Fruit fly (Drosophila melanogaster): ENCODE results near the gene CG32982.

Gene CG32982

DNA sequence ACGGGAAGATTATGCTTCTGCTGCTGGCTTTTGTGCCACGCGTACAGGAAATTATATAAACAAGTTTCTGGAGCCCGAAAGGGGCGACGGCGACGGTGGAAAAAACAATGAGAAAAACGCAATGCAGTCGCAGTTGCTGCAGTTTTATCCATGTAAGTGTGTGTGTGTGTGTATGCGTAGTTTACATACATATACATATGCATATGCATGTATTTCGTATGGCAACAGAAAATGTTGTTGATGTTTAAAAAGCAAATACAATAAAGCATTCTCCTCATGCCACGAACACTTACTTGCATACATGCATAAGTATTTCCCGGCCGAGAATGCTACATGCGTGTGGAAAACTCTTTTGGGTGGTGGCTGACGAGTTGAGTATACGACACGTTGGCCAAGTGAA lies 64.7 kb downstream of the CG32982 start (continued):
- TF ChIP-seq CG7556 (GFP tag; optimal IDR thresholded peaks at IDR 0.05) = peak; percentile 15
- no peak for TF ChIP-seq lmd (GFP tag; IDR thresholded peaks at IDR 0.05)
- no peak for TF ChIP-seq CG4854 (GFP tag; optimal IDR thresholded peaks at IDR 0.05)
- TF ChIP-seq HLHmδ (GFP tag; optimal IDR thresholded peaks at IDR 0.05) = peak; percentile 28
- peak; percentile 57 for TF ChIP-seq ac (GFP tag; optimal IDR thresholded peaks at IDR 0.05)
- peak; percentile 10 for TF ChIP-seq Deaf1 (tag; optimal IDR thresholded peaks at IDR 0.05)
- peak; percentile 38 for TF ChIP-seq CG1792 (GFP tag; optimal IDR thresholded peaks at IDR 0.05)
- TF ChIP-seq D (optimal IDR thresholded peaks at IDR 0.05) = no peak
- peak; percentile 61 for TF ChIP-seq D (GFP tag; optimal IDR thresholded peaks at IDR 0.05)
- no peak for TF ChIP-seq CG6765 (GFP tag; optimal IDR thresholded peaks at IDR 0.05)
- peak; percentile 16 for TF ChIP-seq Nf-YB (GFP tag; optimal IDR thresholded peaks at IDR 0.05)
- TF ChIP-seq prd (optimal IDR thresholded peaks at IDR 0.05) = no peak
- 0 out of 3 replicates have a peak, but pooled peaks have one; percentile 12 for TF ChIP-seq prd (GFP tag; IDR thresholded peaks at IDR 0.05)
- TF ChIP-seq unpg (GFP tag; optimal IDR thresholded peaks at IDR 0.05) = peak; percentile 40
- TF ChIP-seq nau (GFP tag; optimal IDR thresholded peaks at IDR 0.05) = peak; percentile 48
- peak; percentile 34; the same call in 1 of the 2 replicates for TF ChIP-seq Drgx (GFP tag; IDR thresholded peaks at IDR 0.05)
- peak; percentile 91 for TF ChIP-seq fd64A (GFP tag; optimal IDR thresholded peaks at IDR 0.05)
- no peak for TF ChIP-seq CG10321 (GFP tag; IDR thresholded peaks at IDR 0.05)
- TF ChIP-seq Max (GFP tag; optimal IDR thresholded peaks at IDR 0.05) = no peak
- peak; percentile 30 for TF ChIP-seq lab (GFP tag; optimal IDR thresholded peaks at IDR 0.05)
- no peak for TF ChIP-seq CG16815 (GFP tag; optimal IDR thresholded peaks at IDR 0.05)
- TF ChIP-seq unc-4 (GFP tag; IDR thresholded peaks at IDR 0.05; ENCODE audit: partially characterized antibody) = no peak
- TF ChIP-seq CG11247 (GFP tag; IDR thresholded peaks at IDR 0.05) = no peak
- peak; percentile 44 for TF ChIP-seq onecut (GFP tag; IDR thresholded peaks at IDR 0.05)
- TF ChIP-seq CG8388 (GFP tag; optimal IDR thresholded peaks at IDR 0.05) = peak; percentile 25
- peak; percentile 67 for TF ChIP-seq zfh1 (GFP tag; IDR thresholded peaks at IDR 0.05)
- TF ChIP-seq CG3407 (GFP tag; optimal IDR thresholded peaks at IDR 0.05) = peak; percentile 84
- no peak for TF ChIP-seq cato (GFP tag; optimal IDR thresholded peaks at IDR 0.05; ENCODE audit: borderline replicate concordance)
- TF ChIP-seq nmo (GFP tag; optimal IDR thresholded peaks at IDR 0.05) = peak; percentile 7
- no peak for TF ChIP-seq zen2 (GFP tag; IDR thresholded peaks at IDR 0.05; ENCODE audit: partially characterized antibody)
- peak; percentile 53 for TF ChIP-seq Sox100B (GFP tag; optimal IDR thresholded peaks at IDR 0.05)
- TF ChIP-seq CG11456 (GFP tag; IDR thresholded peaks at IDR 0.05) = no peak
- TF ChIP-seq bsh (GFP tag; optimal IDR thresholded peaks at IDR 0.05) = peak in 1 of 2 experiments; percentile 79
- peak; percentile 72 for TF ChIP-seq CG4707 (GFP tag; optimal IDR thresholded peaks at IDR 0.05)
- TF ChIP-seq MESR4 (GFP tag; optimal IDR thresholded peaks at IDR 0.05) = no peak
- no peak for TF ChIP-seq CG9609 (GFP tag; optimal IDR thresholded peaks at IDR 0.05)
- TF ChIP-seq peb (GFP tag; IDR thresholded peaks at IDR 0.05) = 0 out of 2 replicates have a peak, but pooled peaks have one; percentile 30
- peak; percentile 25 for TF ChIP-seq CG17568 (GFP tag; optimal IDR thresholded peaks at IDR 0.05)
- TF ChIP-seq Asciz (GFP tag; optimal IDR thresholded peaks at IDR 0.05) = peak; percentile 66
- no peak for TF ChIP-seq Atf-2 (GFP tag; optimal IDR thresholded peaks at IDR 0.05)
- peak; percentile 59 for TF ChIP-seq MTF-1 (GFP tag; optimal IDR thresholded peaks at IDR 0.05; ENCODE audit: borderline replicate concordance)
- TF ChIP-seq CHES-1-like (GFP tag; optimal IDR thresholded peaks at IDR 0.05) = peak; percentile 18
- TF ChIP-seq stwl (tag; optimal IDR thresholded peaks at IDR 0.05) = peak; percentile 5
- TF ChIP-seq CG1603 (tag; optimal IDR thresholded peaks at IDR 0.05) = peak; percentile 62
- TF ChIP-seq Pdp1 (GFP tag; optimal IDR thresholded peaks at IDR 0.05) = peak; percentile 13 to 65
- no peak for TF ChIP-seq bigmax (GFP tag; optimal IDR thresholded peaks at IDR 0.05)
- no peak for TF ChIP-seq Gsc (GFP tag; IDR thresholded peaks at IDR 0.05)
- peak; percentile 23 for TF ChIP-seq CG18599 (GFP tag; optimal IDR thresholded peaks at IDR 0.05)
- peak; percentile 23 for TF ChIP-seq Six4 (GFP tag; optimal IDR thresholded peaks at IDR 0.05)
- no peak for TF ChIP-seq CG10267 (tag; optimal IDR thresholded peaks at IDR 0.05)

Measured in whole organism, embryonic.